Fruit fly (Drosophila melanogaster) whole organism, adult: ENCODE results near the gene Tm1.

Source experiments
- CG11617 ChIP-seq: fragments of 200-800 bp; sonication (Bioruptor generic); optimal IDR thresholded peaks from 2 replicates; lab custom pipeline; 2017; ENCODE audit warnings: mild to moderate bottlenecking, missing biosample characterization, missing genetic modification reagents, missing genetic modification characterization
- CG12768 ChIP-seq: fragments of 200-800 bp; sonication (Bioruptor generic); optimal IDR thresholded peaks from 2 replicates; lab custom pipeline; 2017; ENCODE audit warnings: missing biosample characterization, missing genetic modification characterization, mild to moderate bottlenecking, moderate library complexity, missing genetic modification reagents
- CG14711 ChIP-seq: fragments of 200-800 bp; sonication (Bioruptor generic); optimal IDR thresholded peaks from 2 replicates; lab custom pipeline; 2018; ENCODE audit warnings: missing biosample characterization, mild to moderate bottlenecking, missing genetic modification characterization, moderate library complexity
- CG1620 ChIP-seq: fragments of 200-800 bp; sonication (Bioruptor generic); optimal IDR thresholded peaks from 2 replicates; lab custom pipeline; 2016; ENCODE audit warnings: missing biosample characterization, missing genetic modification characterization
- CG33017 ChIP-seq: fragments of 200-800 bp; sonication (Bioruptor generic); optimal IDR thresholded peaks from 2 replicates; lab custom pipeline; 2018; ENCODE audit warnings: missing biosample characterization, mild to moderate bottlenecking, missing genetic modification characterization, moderate library complexity
- CG5204 ChIP-seq: fragments of 200-800 bp; sonication (Bioruptor generic); optimal IDR thresholded peaks from 2 replicates; lab custom pipeline; 2016; ENCODE audit warnings: missing biosample characterization, missing genetic modification characterization
- CG7045 ChIP-seq: fragments of 200-800 bp; sonication (Bioruptor generic); optimal IDR thresholded peaks from 2 replicates; lab custom pipeline; 2017; ENCODE audit warnings: missing biosample characterization, mild to moderate bottlenecking, missing genetic modification characterization
- CG7101 ChIP-seq: fragments of 200-800 bp; sonication (Bioruptor generic); optimal IDR thresholded peaks from 2 replicates; lab custom pipeline; 2018; ENCODE audit warnings: missing biosample characterization, mild to moderate bottlenecking, missing genetic modification characterization, moderate library complexity
- Clk ChIP-seq: fragments of 200-800 bp; sonication (Bioruptor generic); optimal IDR thresholded peaks from 2 replicates; lab custom pipeline; 2017; ENCODE audit warnings: missing biosample characterization, missing genetic modification characterization
- Crg-1 ChIP-seq: fragments of 200-800 bp; sonication (Bioruptor generic); optimal IDR thresholded peaks from 2 replicates; lab custom pipeline; 2016; ENCODE audit warnings: missing biosample characterization, missing genetic modification characterization
- Hr96 ChIP-seq: fragments of 200-800 bp; sonication (Bioruptor generic); optimal IDR thresholded peaks from 2 replicates; lab custom pipeline; 2016; ENCODE audit warnings: missing biosample characterization, missing genetic modification characterization
- Mnt ChIP-seq: fragments of 200-800 bp; sonication (Bioruptor generic); optimal IDR thresholded peaks from 2 replicates; lab custom pipeline; 2016; ENCODE audit warnings: missing biosample characterization, mild to moderate bottlenecking, missing genetic modification characterization
- bab1 ChIP-seq: fragments of 200-800 bp; sonication (Bioruptor generic); optimal IDR thresholded peaks from 3 replicates; lab custom pipeline; 2019; ENCODE audit warnings: missing biosample characterization, mild to moderate bottlenecking, missing genetic modification characterization, moderate library complexity
- cic ChIP-seq: fragments of 200-800 bp; sonication (Bioruptor generic); optimal IDR thresholded peaks from 2 replicates; lab custom pipeline; 2017; ENCODE audit warnings: missing biosample characterization, mild to moderate bottlenecking, missing genetic modification characterization, moderate library complexity
- cnc ChIP-seq, 2 experiments: fragments of >200 bp; optimal IDR thresholded peaks; 2 replicates each; lab custom pipeline; 2017
- kay ChIP-seq: fragments of 200-800 bp; sonication (Bioruptor generic); peaks from one replicate; lab custom pipeline; 2016; ENCODE audit warnings: missing biosample characterization, missing genetic modification characterization, borderline replicate concordance
- ovo ChIP-seq: fragments of 200-800 bp; sonication (Bioruptor generic); optimal IDR thresholded peaks from 2 replicates; lab custom pipeline; 2016; ENCODE audit warnings: missing biosample characterization, missing genetic modification characterization
- pad ChIP-seq: fragments of 200-800 bp; sonication (Bioruptor generic); optimal IDR thresholded peaks from 3 replicates; lab custom pipeline; 2017; ENCODE audit warnings: missing biosample characterization, missing genetic modification characterization, mild to moderate bottlenecking, moderate library complexity, missing genetic modification reagents
- tj ChIP-seq: fragments of 200-800 bp; sonication (Bioruptor generic); optimal IDR thresholded peaks from 3 replicates; lab custom pipeline; 2017; ENCODE audit warnings: missing biosample characterization, mild to moderate bottlenecking, missing genetic modification characterization, moderate library complexity
- toe ChIP-seq: fragments of 200-800 bp; sonication (Bioruptor generic); optimal IDR thresholded peaks from 2 replicates; lab custom pipeline; 2016; ENCODE audit warnings: missing biosample characterization, missing genetic modification characterization

Gene Tm1

DNA sequence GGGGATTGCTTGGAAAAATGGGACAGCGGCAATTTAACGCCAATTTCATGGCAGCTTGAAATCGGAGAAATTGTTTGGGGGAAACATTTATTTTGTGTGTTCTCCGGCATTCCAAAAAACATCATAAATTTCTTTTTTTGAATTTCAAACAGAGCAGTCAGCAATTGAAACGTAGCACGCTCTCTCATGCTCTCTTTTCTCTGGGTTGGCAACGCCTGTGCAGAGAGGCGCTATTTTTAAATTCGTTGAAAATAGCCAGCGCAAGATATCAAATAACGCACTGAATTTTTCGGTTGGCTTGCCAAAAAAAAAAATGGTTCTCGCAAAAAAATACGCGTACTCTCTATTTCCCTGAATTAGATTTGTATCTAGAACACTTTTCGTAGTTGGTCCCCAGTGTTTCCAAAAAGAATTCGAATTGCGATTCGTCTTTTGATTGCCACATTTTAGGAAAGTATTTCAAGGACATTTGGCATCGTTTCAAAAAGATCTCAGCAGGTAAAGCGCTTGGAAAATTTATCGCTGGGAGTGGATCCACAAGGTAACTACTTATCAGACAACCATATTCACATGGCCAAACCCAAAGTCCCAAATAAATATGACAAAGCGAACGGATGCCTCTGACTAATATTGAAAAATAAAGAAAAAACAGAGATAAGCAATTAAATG, 8.1 kb downstream of the Tm1 start:
- peak; percentile 44 for TF ChIP-seq kay (GFP tag; lab: Kevin White, UChicago)
- TF ChIP-seq toe (GFP tag; lab: Kevin White, UChicago), result no peak

- TF ChIP-seq cnc (optimal IDR thresholded peaks at IDR 0.05; lab: Kevin White, UChicago) (no peak), Hr96 (GFP tag; lab: Kevin White, UChicago) (no peak), Crg-1 (no peak), pad (peak; percentile 93), toe (GFP tag; lab: Kevin White, UChicago) (no peak), bab1 (GFP tag; lab: Kevin White, UChicago) (no peak), CG7045 (GFP tag; lab: Kevin White, UChicago) (no peak), CG7101 (no peak), tj (GFP tag; lab: Kevin White, UChicago) (no peak), Mnt (GFP tag; lab: Kevin White, UChicago) (peak; percentile 32), CG5204 (GFP tag; lab: Kevin White, UChicago) (no peak), CG1620 (GFP tag; lab: Kevin White, UChicago) (no peak), CG33017 (tag; lab: Kevin White, UChicago) (no peak), Clk (GFP tag; lab: Kevin White, UChicago) (no peak), cic (GFP tag; lab: Kevin White, UChicago) (no peak), kay (GFP tag; lab: Kevin White, UChicago) (peak; percentile 11), CG11617 (no peak), ovo (GFP tag; lab: Kevin White, UChicago) (no peak)
Measured at dm6 chr3R:15286693-15287041, 8.6 kb downstream of the Tm1 start.

DNA sequence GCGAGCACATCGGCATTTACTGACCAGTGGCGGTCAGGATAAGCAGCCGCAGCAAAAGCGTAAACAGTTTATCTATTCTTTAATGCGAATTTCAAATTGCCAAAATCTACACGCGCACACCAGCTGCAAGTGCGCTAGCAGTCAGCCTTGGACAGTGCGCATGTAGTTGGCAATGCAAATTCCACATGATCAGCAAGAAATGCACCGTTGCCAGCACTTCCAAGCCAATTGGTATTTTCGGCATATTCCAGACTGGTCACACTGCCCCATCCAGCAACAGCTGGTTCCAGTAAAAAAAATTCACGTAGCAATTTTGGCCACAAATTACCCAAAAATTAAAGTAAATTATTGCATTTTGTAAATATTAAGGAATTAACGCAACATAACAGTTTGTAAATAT, 9.7 kb downstream of the Tm1 start:
- peak; percentile 30 for TF ChIP-seq CG1620 (GFP tag; lab: Kevin White, UChicago)
- TF ChIP-seq CG5204 (GFP tag; lab: Kevin White, UChicago), result no peak
- TF ChIP-seq Crg-1, result peak; percentile 33
- peak; percentile 63 for TF ChIP-seq ovo (GFP tag; lab: Kevin White, UChicago)
- TF ChIP-seq CG14711 (tag; lab: Kevin White, UChicago), result peak; percentile 5
- peak; percentile 78 for TF ChIP-seq Mnt (GFP tag; lab: Kevin White, UChicago)
- TF ChIP-seq cnc (optimal IDR thresholded peaks at IDR 0.05; lab: Kevin White, UChicago), result peak in 1 of 2 experiments; percentile 32
- TF ChIP-seq pad, result peak; percentile 44
- no peak for TF ChIP-seq CG7045 (GFP tag; lab: Kevin White, UChicago)
- TF ChIP-seq tj (GFP tag; lab: Kevin White, UChicago), result peak; percentile 100
- no peak for TF ChIP-seq Hr96 (GFP tag; lab: Kevin White, UChicago)
- TF ChIP-seq cic (GFP tag; lab: Kevin White, UChicago), result no peak

DNA sequence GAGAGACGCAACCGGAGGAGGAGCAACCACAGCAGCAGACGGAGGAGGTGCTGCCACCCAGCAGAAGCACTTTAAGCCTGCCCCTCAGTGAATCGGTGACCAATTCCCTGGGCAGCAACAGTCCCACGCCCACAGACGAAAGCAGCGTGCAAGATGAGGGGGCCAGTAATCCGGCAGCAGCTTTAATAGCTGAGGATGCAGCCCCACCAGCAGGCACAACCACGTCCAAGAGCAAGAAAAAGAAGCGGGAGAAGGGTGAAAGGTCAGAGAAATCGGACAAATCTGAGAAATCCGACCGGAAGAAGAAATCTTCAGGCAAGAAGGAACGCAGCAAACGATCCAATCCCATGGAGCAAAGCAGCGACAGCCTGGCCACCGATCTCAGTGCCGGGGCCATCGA, 10.8 kb downstream of the Tm1 start:
- TF ChIP-seq CG14711 (tag; lab: Kevin White, UChicago) (no peak), ovo (GFP tag; lab: Kevin White, UChicago) (no peak), Clk (GFP tag; lab: Kevin White, UChicago) (no peak), Mnt (GFP tag; lab: Kevin White, UChicago) (no peak), Hr96 (GFP tag; lab: Kevin White, UChicago) (no peak), tj (GFP tag; lab: Kevin White, UChicago) (no peak), CG7101 (no peak), cnc (optimal IDR thresholded peaks at IDR 0.05; lab: Kevin White, UChicago) (no peak), CG1620 (GFP tag; lab: Kevin White, UChicago) (no peak), CG11617 (no peak), bab1 (GFP tag; lab: Kevin White, UChicago) (no peak), kay (GFP tag; lab: Kevin White, UChicago) (no peak), CG7045 (GFP tag; lab: Kevin White, UChicago) (no peak)

dm6 chr3R:15289828-15290641, 12.0 kb downstream of the Tm1 start:
- TF ChIP-seq CG7045 (GFP tag; lab: Kevin White, UChicago) (no peak), pad (peak; percentile 20), cic (GFP tag; lab: Kevin White, UChicago) (no peak), CG33017 (tag; lab: Kevin White, UChicago) (no peak), CG1620 (GFP tag; lab: Kevin White, UChicago) (no peak), bab1 (GFP tag; lab: Kevin White, UChicago) (no peak), CG5204 (GFP tag; lab: Kevin White, UChicago) (no peak), Mnt (GFP tag; lab: Kevin White, UChicago) (no peak), toe (GFP tag; lab: Kevin White, UChicago) (no peak), Hr96 (GFP tag; lab: Kevin White, UChicago) (no peak), tj (GFP tag; lab: Kevin White, UChicago) (no peak), ovo (GFP tag; lab: Kevin White, UChicago) (peak; percentile 98), CG11617 (no peak), CG12768 (GFP tag; lab: Kevin White, UChicago) (no peak), Clk (GFP tag; lab: Kevin White, UChicago) (no peak)
